Worm (Caenorhabditis elegans): ENCODE results near the gene F23B12.4.

DNA sequence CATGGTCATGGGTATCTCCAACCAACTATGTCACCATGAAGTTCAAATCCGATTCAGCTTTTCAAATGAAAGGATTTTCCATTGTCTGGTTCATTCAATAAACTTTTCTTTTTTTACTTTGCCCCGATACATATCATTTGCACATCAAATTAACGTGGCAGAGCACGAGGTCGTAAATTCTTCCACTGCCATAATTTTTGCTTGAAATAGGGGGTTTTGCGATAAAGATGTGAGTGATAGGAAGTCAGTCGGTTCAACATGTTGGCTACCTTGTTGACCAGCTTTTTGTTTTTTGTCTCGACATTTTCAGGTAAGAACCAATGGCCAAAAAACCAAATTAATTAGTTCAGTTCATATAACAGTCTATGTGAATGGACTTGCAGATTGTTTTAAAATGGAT, 35.7 kb downstream of the F23B12.4 start, which contains the start of gene clec-54:
- TF ChIP-seq nhr-12 (tag; optimal IDR thresholded peaks at IDR 0.05): no peak
- TF ChIP-seq sea-2 (GFP tag; optimal IDR thresholded peaks at IDR 0.05): no peak
- no peak for TF ChIP-seq ZK546.5 (tag; optimal IDR thresholded peaks at IDR 0.05)
- TF ChIP-seq fkh-10 (GFP tag; optimal IDR thresholded peaks at IDR 0.05): no peak
- TF ChIP-seq aly-2 (tag; optimal IDR thresholded peaks at IDR 0.05): no peak

Measured in whole organism, L3 larva.